Worm (Caenorhabditis elegans) whole organism, young adult: Measurements from ENCODE around the gene C26B2.8.

Source experiments
- C06A6.2 ChIP-seq: fragments of 200-800 bp; sonication (Bioruptor generic); conservative IDR thresholded peaks from 2 replicates; pipeline ENCODE4 v1.3.6; 2022; ENCODE audit warnings: missing genetic modification characterization, missing compliant biosample characterization
- C17E4.6 ChIP-seq: fragments of 200-800 bp; sonication (Bioruptor generic); IDR thresholded peaks from 2 replicates; pipeline ENCODE4 v1.3.6; 2022; ENCODE audit warnings: missing genetic modification reagents, missing genetic modification characterization, missing compliant biosample characterization
- F49E8.2 ChIP-seq: sonication (generic microtip); optimal IDR thresholded peaks from 3 replicates; lab custom pipeline; 2017; ENCODE audit warnings: missing genetic modification characterization, mild to moderate bottlenecking, missing compliant biosample characterization, antibody characterized with exemption, moderate library complexity; ENCODE audit not compliant: insufficient read depth
- F52B5.7 ChIP-seq: sonication (generic microtip); optimal IDR thresholded peaks from 2 replicates; lab custom pipeline; 2016; ENCODE audit warnings: mild to moderate bottlenecking, missing genetic modification characterization, missing compliant biosample characterization
- F55B11.4 ChIP-seq: sonication (generic microtip); optimal IDR thresholded peaks from 2 replicates; lab custom pipeline; 2016; ENCODE audit warnings: missing compliant biosample characterization, missing genetic modification characterization, borderline replicate concordance; ENCODE audit not compliant: insufficient read depth
- F57A8.1 ChIP-seq: fragments of 200-800 bp; sonication (Bioruptor generic); optimal IDR thresholded peaks from 2 replicates; lab custom pipeline; 2018; ENCODE audit warnings: mild to moderate bottlenecking, missing genetic modification characterization, moderate library complexity, missing compliant biosample characterization
- T07F8.4 ChIP-seq: sonication (generic microtip); optimal IDR thresholded peaks from 2 replicates; lab custom pipeline; 2016; ENCODE audit warnings: mild to moderate bottlenecking, missing genetic modification characterization, moderate library complexity, missing compliant biosample characterization
- Y56A3A.18 ChIP-seq: fragments of 200-800 bp; sonication (Bioruptor generic); IDR thresholded peaks from 2 replicates; pipeline ENCODE4 v1.3.6; 2022; ENCODE audit warnings: missing genetic modification reagents, missing genetic modification characterization, missing compliant biosample characterization
- ama-1 ChIP-seq, 3 experiments: fragments of 150-350 bp in 1 of 3; sonication (generic microtip) in 2 of 3; optimal IDR thresholded peaks; 2 replicates each; lab custom pipeline; 2014 to 2018; ENCODE audit warnings: missing biosample characterization in 2 of 3, missing genetic modification characterization in 2 of 3, missing genetic modification reagents in 2 of 3
- attf-3 ChIP-seq: fragments of 200-800 bp; sonication (Bioruptor generic); conservative IDR thresholded peaks from 2 replicates; pipeline ENCODE4 v1.3.6; 2022; ENCODE audit warnings: missing genetic modification reagents, missing genetic modification characterization, missing compliant biosample characterization
- chd-7 ChIP-seq: sonication (generic microtip); optimal IDR thresholded peaks from 2 replicates; lab custom pipeline; 2016; ENCODE audit warnings: mild to moderate bottlenecking, missing genetic modification characterization, moderate library complexity, missing compliant biosample characterization
- die-1 ChIP-seq: sonication (generic microtip); optimal IDR thresholded peaks from 2 replicates; lab custom pipeline; 2016; ENCODE audit warnings: missing genotype, mild to moderate bottlenecking, missing genetic modification characterization, missing compliant biosample characterization
- dox-1 ChIP-seq: fragments of 200-800 bp; sonication (Bioruptor generic); IDR thresholded peaks from 2 replicates; pipeline ENCODE4 v1.3.6; 2022; ENCODE audit warnings: missing genetic modification reagents, missing genetic modification characterization, missing compliant biosample characterization
- dpff-1 ChIP-seq: sonication (generic microtip); optimal IDR thresholded peaks from 2 replicates; lab custom pipeline; 2017; ENCODE audit warnings: mild to moderate bottlenecking, missing genetic modification characterization, missing compliant biosample characterization
- ekl-4 ChIP-seq: fragments of 200-800 bp; sonication (Bioruptor generic); IDR thresholded peaks from 2 replicates; pipeline ENCODE4 v1.3.6; 2022; ENCODE audit warnings: missing genetic modification reagents, missing genetic modification characterization, missing compliant biosample characterization
- ets-4 ChIP-seq: fragments of 200-800 bp; sonication (Bioruptor generic); optimal IDR thresholded peaks from 2 replicates; lab custom pipeline; 2018; ENCODE audit warnings: mild to moderate bottlenecking, missing genetic modification characterization, missing compliant biosample characterization
- him-1 ChIP-seq: sonication (generic microtip); optimal IDR thresholded peaks from 2 replicates; lab custom pipeline; 2016; ENCODE audit warnings: missing genotype, missing genetic modification reagents, missing genetic modification characterization, missing compliant biosample characterization
- hmg-1.2 ChIP-seq: fragments of 200-800 bp; sonication (Bioruptor generic); IDR thresholded peaks from 2 replicates; pipeline ENCODE4 v1.3.6; 2022; ENCODE audit warnings: missing genetic modification reagents, missing genetic modification characterization, missing compliant biosample characterization
- hsf-1 ChIP-seq: fragments of 200-800 bp; sonication (Bioruptor generic); IDR thresholded peaks from 2 replicates; pipeline ENCODE4 v1.3.6; 2022; ENCODE audit warnings: missing genetic modification reagents, missing genetic modification characterization, missing compliant biosample characterization
- lir-1 ChIP-seq: fragments of 200-800 bp; sonication (Bioruptor generic); conservative IDR thresholded peaks from 2 replicates; pipeline ENCODE4 v1.3.6; 2022; ENCODE audit warnings: missing genetic modification reagents, missing genetic modification characterization, missing compliant biosample characterization
- lsl-1 ChIP-seq: fragments of 200-800 bp; sonication (Bioruptor generic); optimal IDR thresholded peaks from 2 replicates; lab custom pipeline; 2018; ENCODE audit warnings: mild to moderate bottlenecking, missing genetic modification characterization, moderate library complexity, missing compliant biosample characterization
- madf-10 ChIP-seq: sonication (generic microtip); optimal IDR thresholded peaks from 2 replicates; lab custom pipeline; 2016; ENCODE audit warnings: mild to moderate bottlenecking, missing genetic modification characterization, missing compliant biosample characterization
- madf-3 ChIP-seq: fragments of 200-800 bp; sonication (Bioruptor generic); IDR thresholded peaks from 2 replicates; pipeline ENCODE4 v1.3.6; 2022; ENCODE audit warnings: missing genetic modification reagents, missing genetic modification characterization, missing compliant biosample characterization
- nfya-1 ChIP-seq: sonication (generic microtip); optimal IDR thresholded peaks from 2 replicates; lab custom pipeline; 2017; ENCODE audit warnings: antibody characterized with exemption, missing compliant biosample characterization, missing genetic modification characterization, borderline replicate concordance; ENCODE audit not compliant: insufficient read depth
- nfyb-1 ChIP-seq: fragments of 200-800 bp; sonication (Bioruptor generic); IDR thresholded peaks from 2 replicates; pipeline ENCODE4 v1.3.6; 2022; ENCODE audit warnings: missing genetic modification reagents, missing genetic modification characterization, missing compliant biosample characterization
- nhr-179 ChIP-seq: sonication (generic microtip); optimal IDR thresholded peaks from 2 replicates; lab custom pipeline; 2016; ENCODE audit warnings: mild to moderate bottlenecking, missing genetic modification characterization, missing compliant biosample characterization
- nhr-90 ChIP-seq: sonication (generic microtip); optimal IDR thresholded peaks from 2 replicates; lab custom pipeline; 2016; ENCODE audit warnings: missing genotype, mild to moderate bottlenecking, missing genetic modification characterization, missing compliant biosample characterization
- rcor-1 ChIP-seq: fragments of 200-800 bp; sonication (Bioruptor generic); IDR thresholded peaks from 2 replicates; pipeline ENCODE4 v1.3.6; 2022; ENCODE audit warnings: missing genetic modification reagents, missing genetic modification characterization, missing compliant biosample characterization
- rec-8 ChIP-seq, 2 experiments: sonication (generic microtip); optimal IDR thresholded peaks; 2 replicates each; lab custom pipeline; 2016; ENCODE audit warnings: mild to moderate bottlenecking in 2 of 2, missing genetic modification characterization in 2 of 2, missing genetic modification reagents in 2 of 2, missing genotype in 2 of 2, missing biosample characterization in 1 of 2, missing compliant biosample characterization in 1 of 2, moderate library complexity in 1 of 2
- sdz-38 ChIP-seq: sonication (generic microtip); optimal IDR thresholded peaks from 2 replicates; lab custom pipeline; 2016; ENCODE audit warnings: missing genotype, missing genetic modification characterization, missing compliant biosample characterization
- sea-2 ChIP-seq: fragments of 200-800 bp; sonication (Bioruptor generic); IDR thresholded peaks from 2 replicates; pipeline ENCODE4 v1.3.6; 2022; ENCODE audit warnings: missing genetic modification characterization, missing compliant biosample characterization
- snpc-3.4 ChIP-seq: sonication (generic microtip); optimal IDR thresholded peaks from 2 replicates; lab custom pipeline; 2017; ENCODE audit warnings: missing genetic modification characterization, mild to moderate bottlenecking, missing compliant biosample characterization, antibody characterized with exemption, moderate library complexity, missing genotype, missing genetic modification reagents
- snpc-4 ChIP-seq, 5 experiments: fragments of 150-350 bp in 1 of 5; sonication (generic microtip) in 4 of 5; optimal IDR thresholded peaks; 2 replicates each; lab custom pipeline; 2014 to 2018; ENCODE audit warnings: missing genetic modification characterization in 5 of 5, missing biosample characterization in 3 of 5, antibody characterized with exemption in 2 of 5, mild to moderate bottlenecking in 2 of 5, missing compliant biosample characterization in 2 of 5, missing genotype in 2 of 5, moderate library complexity in 2 of 5, missing genetic modification reagents in 1 of 5
- somi-1 ChIP-seq: fragments of 200-800 bp; sonication (Bioruptor generic); optimal IDR thresholded peaks from 2 replicates; lab custom pipeline; 2018; ENCODE audit warnings: mild to moderate bottlenecking, missing genetic modification characterization, missing compliant biosample characterization
- tbp1 ChIP-seq: fragments of 200-800 bp; sonication (Bioruptor generic); optimal IDR thresholded peaks from 2 replicates; lab custom pipeline; 2018; ENCODE audit warnings: mild to moderate bottlenecking, missing genetic modification characterization, missing compliant biosample characterization
- tlf-1 ChIP-seq: fragments of 200-800 bp; sonication (Bioruptor generic); optimal IDR thresholded peaks from 2 replicates; lab custom pipeline; 2018; ENCODE audit warnings: mild to moderate bottlenecking, missing genetic modification characterization, missing compliant biosample characterization
- unc-130 ChIP-seq: sonication (generic microtip); optimal IDR thresholded peaks from 2 replicates; lab custom pipeline; 2016; ENCODE audit warnings: missing genetic modification reagents, missing genetic modification characterization, missing compliant biosample characterization
- unc-62 ChIP-seq: fragments of 150-350 bp; optimal IDR thresholded peaks from 2 replicates; lab custom pipeline; 2014; ENCODE audit warnings: missing biosample characterization, missing genetic modification reagents, missing genetic modification characterization
- zfh-2 ChIP-seq: fragments of 200-800 bp; sonication (Bioruptor generic); conservative IDR thresholded peaks from 2 replicates; pipeline ENCODE4 v1.3.6; 2022; ENCODE audit warnings: missing genetic modification reagents, missing genetic modification characterization, missing compliant biosample characterization

C26B2.8 gene

ce11 chrIV:8010521-8010920, 3.4 kb upstream of the C26B2.8 start (continued):
- TF ChIP-seq snpc-4 (GFP tag; optimal IDR thresholded peaks at IDR 0.05; lab: Kevin White, UChicago), result no peak
- peak in 2 of 4 experiments; percentile 12 to 45 for TF ChIP-seq snpc-4 (tag; optimal IDR thresholded peaks at IDR 0.05; lab: Kevin White, UChicago)
- no peak for TF ChIP-seq F57A8.1
- TF ChIP-seq F55B11.4 (tag; lab: Kevin White, UChicago), result no peak
- no peak for TF ChIP-seq C17E4.6 (GFP tag; lab: Robert Waterston, UW)
- no peak for TF ChIP-seq attf-3
- no peak for TF ChIP-seq tlf-1 (GFP tag; lab: Kevin White, UChicago)
- TF ChIP-seq dox-1 (GFP tag; lab: Robert Waterston, UW), result no peak
- TF ChIP-seq nhr-179 (tag; lab: Kevin White, UChicago), result no peak
- TF ChIP-seq him-1 (tag; lab: Kevin White, UChicago), result no peak
- TF ChIP-seq snpc-3.4 (tag; lab: Kevin White, UChicago), result peak; percentile 59
- TF ChIP-seq madf-10 (tag; lab: Kevin White, UChicago), result no peak
- no peak for TF ChIP-seq sea-2 (GFP tag; lab: Robert Waterston, UW)
- TF ChIP-seq T07F8.4 (tag; lab: Kevin White, UChicago), result no peak
- no peak for TF ChIP-seq dpff-1
- no peak for TF ChIP-seq nfyb-1
- no peak for TF ChIP-seq sdz-38 (tag; lab: Kevin White, UChicago)
- TF ChIP-seq rcor-1, result peak; percentile 54; the same call in 1 of the 2 replicates
- TF ChIP-seq ama-1 (optimal IDR thresholded peaks at IDR 0.05; lab: Kevin White, UChicago), result no peak
- TF ChIP-seq ama-1 (GFP tag; optimal IDR thresholded peaks at IDR 0.05; lab: Kevin White, UChicago), result peak in 1 of 2 experiments; percentile 23
- peak; percentile 34 for TF ChIP-seq F49E8.2
- TF ChIP-seq unc-130, result no peak
- no peak for TF ChIP-seq nhr-90 (tag; lab: Kevin White, UChicago)
- TF ChIP-seq unc-62 (GFP tag; lab: Kevin White, UChicago), result no peak
- no peak for TF ChIP-seq rec-8 (tag; optimal IDR thresholded peaks at IDR 0.05; lab: Kevin White, UChicago)
- TF ChIP-seq hsf-1, result peak; percentile 33; the same call in 1 of the 2 replicates
- peak; percentile 66; the same call in 1 of the 2 replicates for TF ChIP-seq ekl-4 (GFP tag; lab: Robert Waterston, UW)
- TF ChIP-seq lir-1 (GFP tag; lab: Robert Waterston, UW), result no peak
- 0 out of 2 replicates have a peak, but pooled peaks have one; percentile 63 for TF ChIP-seq madf-3 (GFP tag; lab: Robert Waterston, UW)
- TF ChIP-seq, all 124 proteins: peak for 19

- TF ChIP-seq somi-1 (GFP tag; lab: Kevin White, UChicago) (no peak), madf-3 (GFP tag; lab: Robert Waterston, UW) (no peak), nfya-1 (no peak), attf-3 (no peak), C17E4.6 (GFP tag; lab: Robert Waterston, UW) (no peak), zfh-2 (GFP tag; lab: Robert Waterston, UW) (no peak), chd-7 (no peak), C06A6.2 (GFP tag; lab: Robert Waterston, UW) (no peak), nhr-90 (tag; lab: Kevin White, UChicago) (no peak), T07F8.4 (tag; lab: Kevin White, UChicago) (no peak), lsl-1 (GFP tag; lab: Kevin White, UChicago) (no peak), ets-4 (GFP tag; lab: Kevin White, UChicago) (no peak), Y56A3A.18 (GFP tag; lab: Robert Waterston, UW) (no peak), F55B11.4 (tag; lab: Kevin White, UChicago) (no peak), hmg-1.2 (GFP tag; lab: Robert Waterston, UW) (no peak), F52B5.7 (tag; lab: Kevin White, UChicago) (no peak), tbp1 (no peak), tlf-1 (GFP tag; lab: Kevin White, UChicago) (no peak), die-1 (tag; lab: Kevin White, UChicago) (no peak)
These were observed 1.6 kb upstream of the C26B2.8 start, which contains the start of gene Y42H9B.3 for ce11 chrIV:8012330-8012729. TSS of gene Y42H9B.3 (minus strand) at chrIV:8012430.
